Fruit fly (Drosophila melanogaster) whole organism, embryonic: ENCODE measurements around the gene CG46307.

Experiments used
- Ada2b ChIP-seq: fragments of 200-800 bp; sonication (Bioruptor generic); IDR thresholded peaks from 2 replicates; pipeline ENCODE4 v1.3.6; 2022; ENCODE audit warnings: missing biosample characterization, missing genetic modification characterization
- Adf1 ChIP-seq: fragments of 200-800 bp; sonication (Bioruptor generic); IDR thresholded peaks from 2 replicates; pipeline ENCODE4 v1.3.6; 2022; ENCODE audit warnings: missing biosample characterization, missing genetic modification characterization
- B-H2 ChIP-seq: fragments of 200-800 bp; sonication (Bioruptor generic); optimal IDR thresholded peaks from 2 replicates; lab custom pipeline; 2018; ENCODE audit warnings: missing biosample characterization, mild to moderate bottlenecking, missing genetic modification characterization
- CG10267 ChIP-seq: fragments of 200-800 bp; sonication (Bioruptor generic); optimal IDR thresholded peaks from 2 replicates; lab custom pipeline; 2018; ENCODE audit warnings: missing biosample characterization, mild to moderate bottlenecking, missing genetic modification characterization, moderate library complexity
- CG12236 ChIP-seq: fragments of 200-800 bp; sonication (Bioruptor generic); optimal IDR thresholded peaks from 2 replicates; lab custom pipeline; 2016; ENCODE audit warnings: missing biosample characterization, missing genetic modification characterization
- CG13296 ChIP-seq: fragments of 200-800 bp; sonication (Bioruptor generic); optimal IDR thresholded peaks from 3 replicates; lab custom pipeline; 2018; ENCODE audit warnings: missing biosample characterization, mild to moderate bottlenecking, missing genetic modification characterization
- CG14710 ChIP-seq: fragments of 200-800 bp; sonication (Bioruptor generic); optimal IDR thresholded peaks from 3 replicates; lab custom pipeline; 2019; ENCODE audit warnings: missing biosample characterization, mild to moderate bottlenecking, missing genetic modification characterization, moderate library complexity
- CG15514 ChIP-seq: fragments of 200-800 bp; sonication (Bioruptor generic); optimal IDR thresholded peaks from 3 replicates; lab custom pipeline; 2017; ENCODE audit warnings: missing biosample characterization, missing genetic modification characterization, mild to moderate bottlenecking, moderate library complexity, missing genetic modification reagents
- CG1603 ChIP-seq: fragments of 200-800 bp; sonication (Bioruptor generic); optimal IDR thresholded peaks from 2 replicates; lab custom pipeline; 2019; ENCODE audit warnings: missing biosample characterization, mild to moderate bottlenecking, missing genetic modification characterization, moderate library complexity
- CG17328 ChIP-seq: fragments of 200-800 bp; sonication (Bioruptor generic); IDR thresholded peaks from 2 replicates; pipeline ENCODE4 v1.3.6; 2022; ENCODE audit warnings: missing biosample characterization, missing genetic modification characterization
- CG17385 ChIP-seq: fragments of 200-800 bp; sonication (Bioruptor generic); optimal IDR thresholded peaks from 3 replicates; lab custom pipeline; 2018; ENCODE audit warnings: missing biosample characterization, mild to moderate bottlenecking, missing genetic modification characterization
- CG17802 ChIP-seq: fragments of 200-800 bp; sonication (Bioruptor generic); optimal IDR thresholded peaks from 2 replicates; lab custom pipeline; 2018; ENCODE audit warnings: missing biosample characterization, mild to moderate bottlenecking, missing genetic modification characterization, moderate library complexity
- CG18619 ChIP-seq: fragments of 200-800 bp; sonication (Bioruptor generic); optimal IDR thresholded peaks from 3 replicates; lab custom pipeline; 2017; ENCODE audit warnings: missing biosample characterization, mild to moderate bottlenecking, missing genetic modification characterization
- CG2116 ChIP-seq: fragments of 200-800 bp; sonication (Bioruptor generic); optimal IDR thresholded peaks from 3 replicates; lab custom pipeline; 2018; ENCODE audit warnings: missing biosample characterization, mild to moderate bottlenecking, missing genetic modification characterization
- CG31388 ChIP-seq: fragments of 200-800 bp; sonication (Bioruptor generic); optimal IDR thresholded peaks from 2 replicates; lab custom pipeline; 2016; ENCODE audit warnings: missing biosample characterization, missing genetic modification characterization
- CG32767 ChIP-seq: fragments of 200-800 bp; sonication (Bioruptor generic); IDR thresholded peaks from 2 replicates; pipeline ENCODE4 v1.3.6; 2022; ENCODE audit warnings: missing biosample characterization, missing genetic modification characterization
- CG33213 ChIP-seq: fragments of 200-800 bp; sonication (Bioruptor generic); optimal IDR thresholded peaks from 3 replicates; lab custom pipeline; 2016; ENCODE audit warnings: missing biosample characterization, missing genetic modification characterization
- CG4617 ChIP-seq: fragments of 200-800 bp; sonication (Bioruptor generic); optimal IDR thresholded peaks from 3 replicates; lab custom pipeline; 2016; ENCODE audit warnings: missing biosample characterization, missing genetic modification characterization, borderline replicate concordance
- CG7987 ChIP-seq: fragments of 200-800 bp; sonication (Bioruptor generic); optimal IDR thresholded peaks from 2 replicates; lab custom pipeline; 2018; ENCODE audit warnings: missing biosample characterization, mild to moderate bottlenecking, missing genetic modification characterization, moderate library complexity
- CG8388 ChIP-seq: fragments of 200-800 bp; sonication (Bioruptor generic); optimal IDR thresholded peaks from 2 replicates; lab custom pipeline; 2019; ENCODE audit warnings: missing biosample characterization, mild to moderate bottlenecking, missing genetic modification characterization, moderate library complexity
- CG8478 ChIP-seq: fragments of >200 bp; optimal IDR thresholded peaks from 2 replicates; lab custom pipeline; 2018
- CoRest ChIP-seq: fragments of 200-800 bp; sonication (Bioruptor generic); optimal IDR thresholded peaks from 3 replicates; lab custom pipeline; 2018; ENCODE audit warnings: missing biosample characterization, mild to moderate bottlenecking, missing genetic modification characterization, moderate library complexity
- Deaf1 ChIP-seq: fragments of 200-800 bp; optimal IDR thresholded peaks from 3 replicates; lab custom pipeline; 2019; ENCODE audit warnings: missing biosample characterization, mild to moderate bottlenecking, missing genetic modification characterization, moderate library complexity
- Dfd ChIP-seq, 2 experiments: fragments of >200 bp; optimal IDR thresholded peaks; 2 replicates each; lab custom pipeline; 2017; ENCODE audit warnings: missing biosample characterization in 2 of 2, missing genetic modification characterization in 2 of 2
- Dll ChIP-seq: fragments of 200-800 bp; sonication (Bioruptor generic); IDR thresholded peaks from 4 replicates; pipeline ENCODE4 v1.3.6; 2022; ENCODE audit warnings: missing biosample characterization, missing genetic modification characterization; ENCODE audit not compliant: partially characterized antibody
- Ets65A ChIP-seq: fragments of 200-800 bp; sonication (Bioruptor generic); peaks from one replicate; lab custom pipeline; 2016; ENCODE audit warnings: missing biosample characterization, missing genetic modification characterization
- HLH54F ChIP-seq: fragments of 200-800 bp; sonication (Bioruptor generic); optimal IDR thresholded peaks from 3 replicates; lab custom pipeline; 2016; ENCODE audit warnings: missing biosample characterization, missing genetic modification characterization
- HmgZ ChIP-seq: fragments of 200-800 bp; sonication (Bioruptor generic); optimal IDR thresholded peaks from 2 replicates; lab custom pipeline; 2018; ENCODE audit warnings: missing biosample characterization, mild to moderate bottlenecking, missing genetic modification characterization
- MBD-R2 ChIP-seq: fragments of 200-800 bp; sonication (Bioruptor generic); IDR thresholded peaks from 2 replicates; pipeline ENCODE4 v1.3.6; 2022; ENCODE audit warnings: missing biosample characterization, missing genetic modification characterization
- Opbp ChIP-seq: fragments of 200-800 bp; sonication (Bioruptor generic); IDR thresholded peaks from 3 replicates; pipeline ENCODE4 v1.3.6; 2022; ENCODE audit warnings: missing biosample characterization, missing genetic modification characterization; ENCODE audit not compliant: partially characterized antibody
- Six4 ChIP-seq: fragments of 200-800 bp; sonication (Bioruptor generic); optimal IDR thresholded peaks from 2 replicates; lab custom pipeline; 2016; ENCODE audit warnings: missing biosample characterization, missing genetic modification characterization
- Spps ChIP-seq: fragments of 200-800 bp; sonication (Bioruptor generic); optimal IDR thresholded peaks from 2 replicates; lab custom pipeline; 2018; ENCODE audit warnings: missing biosample characterization, mild to moderate bottlenecking, missing genetic modification characterization
- Sry-β ChIP-seq: fragments of 200-800 bp; sonication (Bioruptor generic); optimal IDR thresholded peaks from 2 replicates; lab custom pipeline; 2018; ENCODE audit warnings: missing biosample characterization, mild to moderate bottlenecking, missing genetic modification characterization, moderate library complexity
- YL-1 ChIP-seq: fragments of 200-800 bp; sonication (Bioruptor generic); optimal IDR thresholded peaks from 3 replicates; lab custom pipeline; 2017; ENCODE audit warnings: missing biosample characterization, mild to moderate bottlenecking, missing genetic modification characterization
- dan ChIP-seq: fragments of 200-800 bp; sonication (Bioruptor generic); IDR thresholded peaks from 2 replicates; pipeline ENCODE4 v1.3.6; 2022; ENCODE audit warnings: missing biosample characterization, missing genetic modification characterization
- dm ChIP-seq: fragments of 200-800 bp; sonication (Bioruptor generic); optimal IDR thresholded peaks from 3 replicates; lab custom pipeline; 2016; ENCODE audit warnings: missing biosample characterization, missing genetic modification characterization
- emc ChIP-seq: fragments of 200-800 bp; sonication (Bioruptor generic); optimal IDR thresholded peaks from 2 replicates; lab custom pipeline; 2016; ENCODE audit warnings: missing biosample characterization, missing genetic modification characterization
- ems ChIP-seq: fragments of 200-800 bp; sonication (Bioruptor generic); optimal IDR thresholded peaks from 3 replicates; lab custom pipeline; 2016; ENCODE audit warnings: missing biosample characterization, missing genetic modification characterization
- eyg ChIP-seq: fragments of 200-800 bp; sonication (Bioruptor generic); optimal IDR thresholded peaks from 3 replicates; lab custom pipeline; 2016; ENCODE audit warnings: missing biosample characterization, missing genetic modification characterization
- fd102C ChIP-seq: fragments of 200-800 bp; sonication (Bioruptor generic); optimal IDR thresholded peaks from 2 replicates; lab custom pipeline; 2018; ENCODE audit warnings: missing biosample characterization, mild to moderate bottlenecking, missing genetic modification characterization, moderate library complexity
- fd64A ChIP-seq: fragments of 200-800 bp; sonication (Bioruptor generic); optimal IDR thresholded peaks from 3 replicates; lab custom pipeline; 2018; ENCODE audit warnings: missing biosample characterization, mild to moderate bottlenecking, missing genetic modification characterization
- gcm ChIP-seq: fragments of 200-800 bp; sonication (Bioruptor generic); optimal IDR thresholded peaks from 2 replicates; lab custom pipeline; 2019; ENCODE audit warnings: missing biosample characterization, mild to moderate bottlenecking, missing genetic modification characterization, moderate library complexity
- gfzf ChIP-seq: fragments of 200-800 bp; sonication (Bioruptor generic); optimal IDR thresholded peaks from 2 replicates; lab custom pipeline; 2016; ENCODE audit warnings: missing biosample characterization, mild to moderate bottlenecking, missing genetic modification characterization, moderate library complexity
- grau ChIP-seq: fragments of 200-800 bp; optimal IDR thresholded peaks from 3 replicates; lab custom pipeline; 2019; ENCODE audit warnings: missing biosample characterization, mild to moderate bottlenecking, missing genetic modification characterization, moderate library complexity
- her ChIP-seq: fragments of 200-800 bp; sonication (Bioruptor generic); optimal IDR thresholded peaks from 2 replicates; lab custom pipeline; 2016; ENCODE audit warnings: missing biosample characterization, missing genetic modification characterization
- inv ChIP-seq: fragments of 200-800 bp; sonication (Bioruptor generic); IDR thresholded peaks from 2 replicates; pipeline ENCODE4 v1.3.6; 2022; ENCODE audit warnings: missing biosample characterization, missing genetic modification characterization; ENCODE audit not compliant: partially characterized antibody
- maf-S ChIP-seq: fragments of 200-800 bp; sonication (Bioruptor generic); optimal IDR thresholded peaks from 2 replicates; lab custom pipeline; 2016; ENCODE audit warnings: missing biosample characterization, missing genetic modification characterization
- pfk ChIP-seq: fragments of 200-800 bp; sonication (Bioruptor generic); optimal IDR thresholded peaks from 2 replicates; lab custom pipeline; 2018; ENCODE audit warnings: missing biosample characterization, mild to moderate bottlenecking, missing genetic modification characterization, moderate library complexity
- sd ChIP-seq: fragments of 200-800 bp; sonication (Bioruptor generic); optimal IDR thresholded peaks from 3 replicates; lab custom pipeline; 2018; ENCODE audit warnings: missing biosample characterization, mild to moderate bottlenecking, missing genetic modification characterization, moderate library complexity
- sisA ChIP-seq: fragments of 200-800 bp; sonication (Bioruptor generic); IDR thresholded peaks from 2 replicates; pipeline ENCODE4 v1.3.6; 2022; ENCODE audit warnings: missing biosample characterization, missing genetic modification characterization
- toy ChIP-seq: fragments of 200-800 bp; sonication (Bioruptor generic); IDR thresholded peaks from 2 replicates; pipeline ENCODE4 v1.3.6; 2022; ENCODE audit warnings: missing biosample characterization, missing genetic modification characterization
- yki ChIP-seq: fragments of >200 bp; optimal IDR thresholded peaks from 3 replicates; lab custom pipeline; 2018

CG46307 gene

dm6 chr2L:21166422-21166821, 62.1 kb downstream of the CG46307 start (continued):
- TF ChIP-seq dan (no peak), CG15514 (GFP tag; lab: Kevin White, UChicago) (peak; percentile 55), Opbp (peak; percentile 40; the same call in 1 of the 3 replicates), MBD-R2 (peak; percentile 80), ems (no peak), Adf1 (GFP tag; lab: Robert Waterston, UW) (no peak), CoRest (tag; lab: Kevin White, UChicago) (peak; percentile 22), grau (tag; lab: Kevin White, UChicago) (peak; percentile 3), Ada2b (0 out of 2 replicates have a peak, but pooled peaks have one; percentile 7), HLH54F (GFP tag; lab: Kevin White, UChicago) (peak; percentile 10), inv (GFP tag; lab: Robert Waterston, UW) (no peak), Six4 (GFP tag; lab: Kevin White, UChicago) (no peak), toy (no peak), CG2116 (peak; percentile 29), emc (GFP tag; lab: Kevin White, UChicago) (no peak), maf-S (GFP tag; lab: Kevin White, UChicago) (no peak), B-H2 (GFP tag; lab: Kevin White, UChicago) (peak; percentile 15), CG17328 (GFP tag; lab: Robert Waterston, UW) (0 out of 2 replicates have a peak, but pooled peaks have one; percentile 5), CG8388 (GFP tag; lab: Kevin White, UChicago) (no peak), CG10267 (tag; lab: Kevin White, UChicago) (peak; percentile 89), her (no peak), gcm (no peak), CG17802 (tag; lab: Kevin White, UChicago) (no peak), Dll (GFP tag; lab: Robert Waterston, UW) (no peak), CG32767 (GFP tag; lab: Robert Waterston, UW) (no peak), sd (no peak), fd64A (GFP tag; lab: Kevin White, UChicago) (no peak), Spps (no peak), CG7987 (GFP tag; lab: Kevin White, UChicago) (no peak), Ets65A (GFP tag; lab: Kevin White, UChicago) (peak; percentile 46), CG13296 (GFP tag; lab: Kevin White, UChicago) (no peak), dm (GFP tag; lab: Kevin White, UChicago) (peak; percentile 59), Deaf1 (tag; lab: Kevin White, UChicago) (no peak), fd102C (GFP tag; lab: Kevin White, UChicago) (no peak), CG1603 (tag; lab: Kevin White, UChicago) (peak; percentile 36), CG8478 (lab: Kevin White, UChicago) (no peak), yki (no peak), CG31388 (GFP tag; lab: Kevin White, UChicago) (no peak), pfk (no peak), sisA (GFP tag; lab: Robert Waterston, UW) (no peak), CG17385 (GFP tag; lab: Kevin White, UChicago) (peak; percentile 1), eyg (no peak), Dfd (GFP tag; optimal IDR thresholded peaks at IDR 0.05; lab: Kevin White, UChicago) (no peak), HmgZ (tag; lab: Kevin White, UChicago) (peak; percentile 44), YL-1 (GFP tag; lab: Kevin White, UChicago) (peak; percentile 85), gfzf (GFP tag; lab: Kevin White, UChicago) (peak; percentile 18), CG18619 (GFP tag; lab: Kevin White, UChicago) (no peak), CG33213 (GFP tag; lab: Kevin White, UChicago) (peak; percentile 7), Sry-β (GFP tag; lab: Kevin White, UChicago) (peak; percentile 79), CG12236 (GFP tag; lab: Kevin White, UChicago) (no peak), CG14710 (tag; lab: Kevin White, UChicago) (peak; percentile 8), CG4617 (GFP tag; lab: Kevin White, UChicago) (peak; percentile 27)
